Fruit fly (Drosophila melanogaster): ENCODE data around the gene CG43755.

CG43755 gene

DNA sequence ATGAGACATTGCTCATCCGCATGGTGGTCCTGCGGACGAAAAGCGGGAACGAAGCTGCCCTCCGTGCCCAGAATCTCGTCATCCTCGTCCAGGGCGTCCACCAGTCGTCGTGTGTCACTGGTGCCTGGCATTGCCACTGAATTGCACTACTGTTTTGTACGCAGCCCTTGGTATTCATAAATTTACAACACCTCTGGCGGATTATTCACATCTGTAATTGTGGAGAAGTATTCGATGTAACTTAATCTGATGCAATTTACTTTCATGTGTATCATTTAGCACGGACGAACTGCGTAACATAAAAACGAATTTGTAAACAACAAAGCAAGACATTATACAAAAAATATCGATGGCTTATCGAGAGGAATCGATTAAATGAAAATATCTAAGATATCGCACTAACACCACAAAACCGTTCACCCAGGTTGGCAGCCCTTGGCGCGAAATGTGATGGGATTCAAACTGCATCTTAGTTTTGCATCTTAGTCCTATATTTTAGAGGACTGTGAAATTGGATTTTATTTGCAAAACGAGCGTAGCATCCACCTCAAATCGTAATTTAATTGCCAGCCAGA is 28.1 kb upstream of the CG43755 start, which contains the start of gene Ent1:
Gene Ent1, minus strand, starts transcription at position 319 of the 575 bp plus-strand sequence.
- peak; percentile 62 for TF ChIP-seq bab1 (GFP tag; optimal IDR thresholded peaks at IDR 0.05)
- no peak for TF ChIP-seq tj (GFP tag; optimal IDR thresholded peaks at IDR 0.05)
- peak; percentile 14 for TF ChIP-seq Mnt (GFP tag; optimal IDR thresholded peaks at IDR 0.05)
- TF ChIP-seq kay (GFP tag; ENCODE audit: borderline replicate concordance), result peak; percentile 8
- TF ChIP-seq CG1620 (GFP tag; optimal IDR thresholded peaks at IDR 0.05), result no peak

DNA sequence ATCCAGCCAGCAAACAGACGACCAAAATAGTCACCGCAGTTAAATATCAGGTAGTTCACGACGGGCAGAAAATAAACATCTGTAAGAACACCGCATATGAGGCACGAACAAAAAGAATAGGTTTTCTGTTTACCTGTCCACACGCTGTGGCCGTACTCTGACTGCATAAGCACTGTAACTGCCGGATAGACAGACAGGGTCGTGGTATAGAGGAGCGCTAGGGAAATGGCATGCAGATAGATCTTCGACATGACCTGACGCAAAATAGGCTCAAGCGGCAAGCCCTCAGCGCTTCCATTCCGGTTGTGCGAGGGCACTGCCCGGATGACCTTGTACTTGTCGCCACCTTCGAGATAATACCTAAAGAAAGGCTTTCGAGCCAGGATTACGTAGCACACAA is 26.7 kb upstream of the CG43755 start:
- TF ChIP-seq Mnt (GFP tag; optimal IDR thresholded peaks at IDR 0.05) (no peak), tj (GFP tag; optimal IDR thresholded peaks at IDR 0.05) (no peak), kay (GFP tag; ENCODE audit: borderline replicate concordance) (no peak), toe (GFP tag; optimal IDR thresholded peaks at IDR 0.05) (no peak), cnc (optimal IDR thresholded peaks at IDR 0.05) (no peak), Clk (GFP tag; optimal IDR thresholded peaks at IDR 0.05) (no peak), CG7101 (tag; optimal IDR thresholded peaks at IDR 0.05) (no peak), pad (GFP tag; optimal IDR thresholded peaks at IDR 0.05) (no peak), Crg-1 (GFP tag; optimal IDR thresholded peaks at IDR 0.05) (no peak), CG11617 (GFP tag; optimal IDR thresholded peaks at IDR 0.05) (no peak), Hr96 (GFP tag; optimal IDR thresholded peaks at IDR 0.05) (no peak), CG7045 (GFP tag; optimal IDR thresholded peaks at IDR 0.05) (no peak), bab1 (GFP tag; optimal IDR thresholded peaks at IDR 0.05) (no peak), CG12768 (GFP tag; optimal IDR thresholded peaks at IDR 0.05) (no peak), cic (GFP tag; optimal IDR thresholded peaks at IDR 0.05) (no peak), ovo (GFP tag; optimal IDR thresholded peaks at IDR 0.05) (no peak), CG33017 (tag; optimal IDR thresholded peaks at IDR 0.05) (no peak), CG5204 (GFP tag; optimal IDR thresholded peaks at IDR 0.05) (no peak), CG1620 (GFP tag; optimal IDR thresholded peaks at IDR 0.05) (no peak)

DNA sequence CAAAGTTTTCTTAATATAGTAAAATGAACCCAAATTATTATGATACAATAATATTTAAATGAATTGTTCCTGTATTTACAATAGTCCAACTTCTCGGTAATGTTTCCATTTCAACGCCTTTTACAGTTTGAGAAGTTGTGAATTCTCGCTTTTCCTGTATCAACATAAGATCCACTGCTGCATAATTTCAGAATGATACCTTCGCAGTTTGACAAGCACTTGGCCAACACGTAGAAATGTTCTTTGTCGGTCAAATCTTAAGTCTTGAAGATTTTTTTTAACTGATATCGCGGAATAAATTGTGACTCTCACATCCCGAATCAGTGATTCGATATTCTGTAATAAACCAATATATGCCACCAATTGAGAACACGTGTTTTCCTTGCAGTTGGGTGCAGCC is 18.0 kb upstream of the CG43755 start:
- TF ChIP-seq kay (GFP tag; ENCODE audit: borderline replicate concordance) (peak; percentile 50), Hr96 (GFP tag; optimal IDR thresholded peaks at IDR 0.05) (no peak)

DNA sequence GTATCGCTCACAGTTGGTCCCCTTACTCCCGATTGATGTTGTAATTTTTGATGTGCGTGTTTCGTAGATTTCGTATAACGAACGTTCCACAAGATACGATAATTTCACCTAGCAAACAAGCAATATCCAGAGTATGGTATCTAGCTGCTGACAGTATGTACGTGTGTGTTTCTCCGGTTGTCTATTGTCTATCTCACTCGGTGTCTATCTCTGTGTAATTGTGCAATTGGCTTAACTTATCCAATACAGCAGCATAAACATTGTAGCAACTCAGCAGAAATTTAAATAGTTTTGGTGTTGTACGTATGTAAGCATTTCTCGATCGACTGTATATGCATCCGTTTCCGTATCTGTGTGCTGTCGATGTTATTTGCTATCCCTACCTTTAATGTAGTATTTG is 17.2 kb upstream of the CG43755 start:
- no peak for TF ChIP-seq CG1620 (GFP tag; optimal IDR thresholded peaks at IDR 0.05)
- no peak for TF ChIP-seq pad (GFP tag; optimal IDR thresholded peaks at IDR 0.05)
- no peak for TF ChIP-seq Clk (GFP tag; optimal IDR thresholded peaks at IDR 0.05)
- no peak for TF ChIP-seq CG11617 (GFP tag; optimal IDR thresholded peaks at IDR 0.05)
- TF ChIP-seq CG33017 (tag; optimal IDR thresholded peaks at IDR 0.05), result no peak
- no peak for TF ChIP-seq CG7045 (GFP tag; optimal IDR thresholded peaks at IDR 0.05)
- TF ChIP-seq CG12768 (GFP tag; optimal IDR thresholded peaks at IDR 0.05), result no peak
- TF ChIP-seq tj (GFP tag; optimal IDR thresholded peaks at IDR 0.05), result no peak
- TF ChIP-seq kay (GFP tag; ENCODE audit: borderline replicate concordance), result no peak
- TF ChIP-seq toe (GFP tag; optimal IDR thresholded peaks at IDR 0.05), result no peak
- no peak for TF ChIP-seq CG7101 (tag; optimal IDR thresholded peaks at IDR 0.05)
- no peak for TF ChIP-seq bab1 (GFP tag; optimal IDR thresholded peaks at IDR 0.05)
- TF ChIP-seq CG14711 (tag; optimal IDR thresholded peaks at IDR 0.05), result no peak
- no peak for TF ChIP-seq Crg-1 (GFP tag; optimal IDR thresholded peaks at IDR 0.05)
- no peak for TF ChIP-seq Hr96 (GFP tag; optimal IDR thresholded peaks at IDR 0.05)
- TF ChIP-seq cic (GFP tag; optimal IDR thresholded peaks at IDR 0.05), result no peak
- no peak for TF ChIP-seq Mnt (GFP tag; optimal IDR thresholded peaks at IDR 0.05)

DNA sequence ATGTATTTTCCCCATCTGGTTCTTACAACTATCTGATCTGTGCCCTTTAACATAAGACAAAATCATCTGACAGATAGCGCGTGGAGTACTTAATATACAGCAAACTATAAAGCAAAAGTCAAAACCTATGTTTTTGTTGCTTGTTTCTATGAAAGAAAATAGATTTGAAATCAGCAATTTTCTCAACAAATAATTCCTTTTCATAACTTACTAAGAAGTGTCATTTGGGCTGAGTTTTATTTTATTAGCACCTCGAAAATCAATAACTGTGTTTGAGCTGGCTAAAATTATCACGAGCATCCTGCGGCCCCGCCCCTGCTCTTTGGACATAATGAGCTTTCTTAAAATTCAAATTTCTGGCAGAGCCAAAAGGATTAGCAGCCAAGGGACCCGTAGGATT is 2.7 kb upstream of the CG43755 start, which contains the start of gene CG31921:
Gene CG31921, minus strand, starts transcription at position 101 of the 400 bp plus-strand sequence.
- TF ChIP-seq bab1 (GFP tag; optimal IDR thresholded peaks at IDR 0.05), result no peak
- no peak for TF ChIP-seq tj (GFP tag; optimal IDR thresholded peaks at IDR 0.05)
- no peak for TF ChIP-seq toe (GFP tag; optimal IDR thresholded peaks at IDR 0.05)
- TF ChIP-seq CG5204 (GFP tag; optimal IDR thresholded peaks at IDR 0.05), result no peak
- no peak for TF ChIP-seq Crg-1 (GFP tag; optimal IDR thresholded peaks at IDR 0.05)
- TF ChIP-seq Clk (GFP tag; optimal IDR thresholded peaks at IDR 0.05), result no peak
- TF ChIP-seq ovo (GFP tag; optimal IDR thresholded peaks at IDR 0.05), result no peak
- TF ChIP-seq cnc (optimal IDR thresholded peaks at IDR 0.05), result no peak
- TF ChIP-seq CG7101 (tag; optimal IDR thresholded peaks at IDR 0.05), result no peak
- TF ChIP-seq CG11617 (GFP tag; optimal IDR thresholded peaks at IDR 0.05), result no peak
- TF ChIP-seq Mnt (GFP tag; optimal IDR thresholded peaks at IDR 0.05), result no peak
- no peak for TF ChIP-seq CG1620 (GFP tag; optimal IDR thresholded peaks at IDR 0.05)
- no peak for TF ChIP-seq Hr96 (GFP tag; optimal IDR thresholded peaks at IDR 0.05)
- TF ChIP-seq CG14711 (tag; optimal IDR thresholded peaks at IDR 0.05), result no peak

DNA sequence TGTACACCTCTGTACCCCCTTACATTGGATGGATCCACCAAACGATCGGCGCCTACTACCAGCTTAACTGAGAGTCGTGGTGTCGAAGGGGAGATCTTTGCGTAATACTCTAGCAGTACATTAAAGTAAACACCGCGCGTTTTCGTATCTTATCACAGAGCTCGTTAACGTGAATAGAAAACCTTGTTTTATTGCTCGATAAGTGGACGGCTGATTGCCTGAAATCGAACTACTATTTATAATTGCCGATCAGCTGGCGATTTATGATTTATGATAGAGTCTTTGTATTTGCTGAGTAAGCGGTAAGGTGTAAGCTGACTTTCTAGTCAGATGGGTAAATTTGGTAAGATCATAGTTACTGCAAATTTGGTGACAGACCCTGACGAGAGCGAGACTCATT is 6.6 kb downstream of the CG43755 start:
- TF ChIP-seq CG7101 (tag; optimal IDR thresholded peaks at IDR 0.05), result peak; percentile 5
- TF ChIP-seq cic (GFP tag; optimal IDR thresholded peaks at IDR 0.05), result peak; percentile 84
- peak; percentile 25 for TF ChIP-seq ovo (GFP tag; optimal IDR thresholded peaks at IDR 0.05)
- TF ChIP-seq CG33017 (tag; optimal IDR thresholded peaks at IDR 0.05), result no peak

DNA sequence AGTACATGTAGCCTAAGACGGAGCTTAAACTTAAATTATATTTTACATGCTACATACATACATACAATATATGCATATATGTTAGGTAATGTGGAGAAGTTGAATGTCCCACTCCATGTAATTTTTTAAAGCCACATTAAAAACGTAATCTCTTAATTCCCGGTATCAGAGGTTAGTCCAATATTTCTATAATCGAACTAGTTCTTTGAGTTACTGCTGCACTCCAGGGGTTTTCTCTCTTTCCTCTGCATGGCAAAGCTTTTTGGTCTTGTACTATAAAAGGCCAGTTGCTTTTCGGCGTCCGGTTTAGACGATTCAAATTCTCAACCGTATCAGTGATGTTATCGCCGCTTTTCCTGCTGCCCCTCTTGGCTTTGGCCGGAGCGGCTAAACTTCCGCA is 7.8 kb downstream of the CG43755 start, which contains the start of gene CG33127:
Gene CG33127, plus strand, starts transcription at position 309 of the 400 bp plus-strand sequence.
- TF ChIP-seq tj (GFP tag; optimal IDR thresholded peaks at IDR 0.05) (no peak), CG12768 (GFP tag; optimal IDR thresholded peaks at IDR 0.05) (no peak), CG7101 (tag; optimal IDR thresholded peaks at IDR 0.05) (no peak), bab1 (GFP tag; optimal IDR thresholded peaks at IDR 0.05) (no peak), pad (GFP tag; optimal IDR thresholded peaks at IDR 0.05) (no peak), CG14711 (tag; optimal IDR thresholded peaks at IDR 0.05) (no peak), toe (GFP tag; optimal IDR thresholded peaks at IDR 0.05) (no peak), CG5204 (GFP tag; optimal IDR thresholded peaks at IDR 0.05) (no peak)

Measured in whole organism, adult.